Worm (Caenorhabditis elegans) whole organism, L4 larva: ENCODE results near the gene B0334.5.

ENCODE experiments used
- F10B5.3 ChIP-seq: sonication (generic microtip); optimal IDR thresholded peaks from 2 replicates; lab custom pipeline; 2016; ENCODE audit warnings: mild to moderate bottlenecking, missing genetic modification characterization, missing compliant biosample characterization
- F26F4.8 ChIP-seq: fragments of 200-800 bp; sonication (Bioruptor generic); conservative IDR thresholded peaks from 2 replicates; pipeline ENCODE4 v1.3.6; 2022; ENCODE audit warnings: missing genetic modification characterization, missing compliant biosample characterization
- F44E2.7 ChIP-seq: fragments of 200-800 bp; sonication (Bioruptor generic); IDR thresholded peaks from 2 replicates; pipeline ENCODE4 v2.1.2; 2022; ENCODE audit warnings: missing genetic modification characterization, missing compliant biosample characterization
- Y105C5A.15 ChIP-seq: fragments of 200-800 bp; sonication (Bioruptor generic); IDR thresholded peaks from 2 replicates; pipeline ENCODE4 v1.3.6; 2022; ENCODE audit warnings: missing genetic modification characterization, missing compliant biosample characterization
- Y5F2A.4 ChIP-seq: fragments of 200-800 bp; sonication (Bioruptor generic); optimal IDR thresholded peaks from 2 replicates; lab custom pipeline; 2018; ENCODE audit warnings: mild to moderate bottlenecking, missing genetic modification characterization, missing compliant biosample characterization
- ZK337.2 ChIP-seq: fragments of 200-800 bp; sonication (Bioruptor generic); IDR thresholded peaks from 2 replicates; pipeline ENCODE4 v1.3.6; 2022; ENCODE audit warnings: missing genetic modification reagents, missing genetic modification characterization, missing compliant biosample characterization
- ZK546.5 ChIP-seq, 2 experiments: sonication (generic microtip); optimal IDR thresholded peaks; 2 replicates each; lab custom pipeline; 2017; ENCODE audit warnings: missing biosample characterization in 2 of 2, missing genetic modification characterization in 2 of 2
- aha-1 ChIP-seq: fragments of 150-350 bp; peaks from one replicate; lab custom pipeline; 2014; ENCODE audit warnings: missing biosample characterization, missing genetic modification characterization
- ama-1 ChIP-seq: fragments of 150-350 bp; optimal IDR thresholded peaks from 2 replicates; lab custom pipeline; 2014; ENCODE audit warnings: inconsistent platforms, mixed read lengths
- ceh-20 ChIP-seq: fragments of 200-800 bp; sonication (Bioruptor generic); IDR thresholded peaks from 2 replicates; pipeline ENCODE4 v1.3.6; 2022; ENCODE audit warnings: missing genetic modification reagents, missing genetic modification characterization, missing compliant biosample characterization
- ceh-82 ChIP-seq: sonication (generic microtip); optimal IDR thresholded peaks from 2 replicates; lab custom pipeline; 2017; ENCODE audit warnings: missing biosample characterization, missing genetic modification characterization
- cey-2 ChIP-seq: sonication (generic microtip); optimal IDR thresholded peaks from 3 replicates; lab custom pipeline; 2017; ENCODE audit warnings: missing genetic modification characterization, mild to moderate bottlenecking, missing compliant biosample characterization, antibody characterized with exemption, borderline replicate concordance; ENCODE audit not compliant: insufficient read depth
- ctbp-1 ChIP-seq: fragments of 200-800 bp; sonication (Bioruptor generic); IDR thresholded peaks from 2 replicates; pipeline ENCODE4 v1.3.6; 2022; ENCODE audit warnings: missing genetic modification reagents, missing genetic modification characterization, missing compliant biosample characterization
- dmd-6 ChIP-seq: fragments of 200-800 bp; sonication (Bioruptor generic); IDR thresholded peaks from 2 replicates; pipeline ENCODE4 v1.3.6; 2022; ENCODE audit warnings: missing genetic modification reagents, missing genetic modification characterization, missing compliant biosample characterization
- dmd-8 ChIP-seq: fragments of 200-800 bp; sonication (Bioruptor generic); IDR thresholded peaks from 2 replicates; pipeline ENCODE4 v1.3.6; 2022; ENCODE audit warnings: missing genetic modification characterization, missing compliant biosample characterization
- duxl-1 ChIP-seq: sonication (generic microtip); optimal IDR thresholded peaks from 2 replicates; lab custom pipeline; 2016; ENCODE audit warnings: mild to moderate bottlenecking, missing genetic modification characterization, moderate library complexity, missing compliant biosample characterization; ENCODE audit not compliant: poor library complexity
- gei-8 ChIP-seq: fragments of 200-800 bp; sonication (Bioruptor generic); optimal IDR thresholded peaks from 2 replicates; lab custom pipeline; 2018; ENCODE audit warnings: mild to moderate bottlenecking, missing genetic modification characterization, missing compliant biosample characterization
- hlh-11 ChIP-seq: fragments of 200-800 bp; sonication (Bioruptor generic); optimal IDR thresholded peaks from 2 replicates; lab custom pipeline; 2018; ENCODE audit warnings: mild to moderate bottlenecking, missing genetic modification characterization, missing compliant biosample characterization
- hlh-30 ChIP-seq: sonication (generic microtip); optimal IDR thresholded peaks from 2 replicates; lab custom pipeline; 2017; ENCODE audit warnings: antibody characterized with exemption, mild to moderate bottlenecking, missing genetic modification characterization, missing compliant biosample characterization; ENCODE audit not compliant: insufficient read depth
- lim-7 ChIP-seq: fragments of 200-800 bp; sonication (Bioruptor generic); IDR thresholded peaks from 2 replicates; pipeline ENCODE4 v1.3.6; 2022; ENCODE audit warnings: missing genetic modification characterization, missing compliant biosample characterization
- lin-13 ChIP-seq: fragments of 150-350 bp; optimal IDR thresholded peaks from 2 replicates; lab custom pipeline; 2014; ENCODE audit warnings: missing biosample characterization, missing genetic modification reagents, missing genetic modification characterization
- lin-15B ChIP-seq: fragments of 150-350 bp; sonication (generic microtip); optimal IDR thresholded peaks from 3 replicates; lab custom pipeline; 2014; ENCODE audit warnings: missing biosample characterization, missing genetic modification characterization
- lin-38 ChIP-seq: fragments of 200-800 bp; sonication (Bioruptor generic); IDR thresholded peaks from 2 replicates; pipeline ENCODE4 v1.3.6; 2022; ENCODE audit warnings: missing genetic modification reagents, missing genetic modification characterization, missing compliant biosample characterization
- lsy-2 ChIP-seq, 2 experiments: fragments of 150-350 bp in 1 of 2; sonication (generic microtip) in 1 of 2; optimal IDR thresholded peaks; 2 replicates each; lab custom pipeline; 2014 to 2017; ENCODE audit warnings: missing biosample characterization in 2 of 2, missing genetic modification characterization in 2 of 2
- mdl-1 ChIP-seq, 2 experiments: fragments of 150-350 bp in 1 of 2; sonication (generic microtip) in 1 of 2; optimal IDR thresholded peaks; 2 replicates each; lab custom pipeline; 2014 to 2017; ENCODE audit warnings: missing biosample characterization in 2 of 2, missing genetic modification characterization in 2 of 2
- mes-2 ChIP-seq: sonication (generic microtip); optimal IDR thresholded peaks from 2 replicates; lab custom pipeline; 2016; ENCODE audit warnings: missing genotype, mild to moderate bottlenecking, missing genetic modification characterization, missing compliant biosample characterization; ENCODE audit not compliant: poor library complexity, severe bottlenecking
- mxl-3 ChIP-seq: fragments of 200-800 bp; sonication (Bioruptor generic); optimal IDR thresholded peaks from 2 replicates; lab custom pipeline; 2018; ENCODE audit warnings: mild to moderate bottlenecking, missing genetic modification characterization, missing compliant biosample characterization
- nhr-10 ChIP-seq: fragments of 150-350 bp; optimal IDR thresholded peaks from 2 replicates; lab custom pipeline; 2014; ENCODE audit warnings: missing biosample characterization, missing genetic modification characterization
- nhr-111 ChIP-seq: fragments of 200-800 bp; sonication (Bioruptor generic); optimal IDR thresholded peaks from 2 replicates; lab custom pipeline; 2018; ENCODE audit warnings: mild to moderate bottlenecking, missing genetic modification characterization, missing compliant biosample characterization
- nhr-28 ChIP-seq: fragments of 150-350 bp; optimal IDR thresholded peaks from 2 replicates; lab custom pipeline; 2014; ENCODE audit warnings: missing biosample characterization, missing genetic modification characterization
- nhr-41 ChIP-seq: fragments of 200-800 bp; sonication (Bioruptor generic); IDR thresholded peaks from 2 replicates; pipeline ENCODE4 v1.3.6; 2022; ENCODE audit warnings: missing genetic modification reagents, missing genetic modification characterization, missing compliant biosample characterization
- nhr-6 ChIP-seq: fragments of 150-350 bp; optimal IDR thresholded peaks from 2 replicates; lab custom pipeline; 2014; ENCODE audit warnings: missing biosample characterization, missing genetic modification characterization
- saeg-2 ChIP-seq: fragments of 200-800 bp; sonication (Bioruptor generic); IDR thresholded peaks from 2 replicates; pipeline ENCODE4 v1.3.6; 2022; ENCODE audit warnings: missing genetic modification reagents, missing genetic modification characterization, missing compliant biosample characterization
- skn-1 ChIP-seq: fragments of 150-350 bp; optimal IDR thresholded peaks from 2 replicates; lab custom pipeline; 2014; ENCODE audit warnings: missing biosample characterization, missing genetic modification characterization
- snpc-4 ChIP-seq: fragments of 150-350 bp; optimal IDR thresholded peaks from 2 replicates; lab custom pipeline; 2014; ENCODE audit warnings: missing biosample characterization, missing genetic modification characterization
- spr-3 ChIP-seq: fragments of 200-800 bp; sonication (Bioruptor generic); optimal IDR thresholded peaks from 2 replicates; lab custom pipeline; 2018; ENCODE audit warnings: mild to moderate bottlenecking, missing genetic modification characterization, missing compliant biosample characterization
- tag-97 ChIP-seq: fragments of 200-800 bp; sonication (Bioruptor generic); IDR thresholded peaks from 2 replicates; pipeline ENCODE4 v1.3.6; 2022; ENCODE audit warnings: missing genetic modification characterization, missing compliant biosample characterization
- tra-1 ChIP-seq: fragments of 200-800 bp; sonication (Bioruptor generic); IDR thresholded peaks from 2 replicates; pipeline ENCODE4 v1.3.6; 2022; ENCODE audit warnings: missing genetic modification reagents, missing genetic modification characterization, missing compliant biosample characterization
- ztf-11 ChIP-seq: fragments of 150-350 bp; optimal IDR thresholded peaks from 2 replicates; lab custom pipeline; 2014; ENCODE audit warnings: missing biosample characterization, missing genetic modification characterization

B0334.5 gene

DNA sequence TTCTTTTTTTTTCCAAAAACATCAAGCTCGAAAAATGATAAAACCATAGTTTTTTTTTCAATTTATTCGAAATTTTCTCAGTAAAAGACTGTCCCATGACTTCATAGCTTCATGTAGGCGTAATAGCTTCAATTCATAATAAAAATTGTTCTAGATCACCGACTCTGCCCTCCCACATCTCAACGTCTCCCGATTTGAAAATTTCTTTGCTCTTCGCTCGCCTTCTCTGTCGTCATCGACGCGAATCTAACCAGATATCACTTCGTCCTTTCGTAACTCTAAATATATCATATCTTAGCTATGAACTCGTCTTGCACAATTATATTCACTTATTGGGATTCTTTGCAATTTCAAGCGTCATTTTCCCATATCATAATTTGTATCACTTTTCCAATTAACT is 17.3 kb downstream of the B0334.5 start, which contains the start of gene srh-44:
TSS of gene srh-44 (plus strand) at position 301 of the 400 bp plus-strand sequence.
- no peak for TF ChIP-seq lsy-2 (tag; optimal IDR thresholded peaks at IDR 0.05; lab: Kevin White, UChicago)
- no peak for TF ChIP-seq nhr-6 (tag; lab: Kevin White, UChicago)
- no peak for TF ChIP-seq duxl-1
- no peak for TF ChIP-seq Y5F2A.4 (GFP tag; lab: Kevin White, UChicago)
- no peak for TF ChIP-seq tra-1 (GFP tag; lab: Robert Waterston, UW)
- no peak for TF ChIP-seq F10B5.3 (tag; lab: Kevin White, UChicago)
- no peak for TF ChIP-seq nhr-28 (tag; lab: Kevin White, UChicago)
- TF ChIP-seq ceh-20 (GFP tag; lab: Robert Waterston, UW), result no peak
- no peak for TF ChIP-seq hlh-11 (tag; lab: Kevin White, UChicago)
- no peak for TF ChIP-seq Y105C5A.15 (GFP tag; lab: Robert Waterston, UW)

- no peak for TF ChIP-seq snpc-4 (tag; lab: Kevin White, UChicago)
- no peak for TF ChIP-seq nhr-111 (GFP tag; lab: Kevin White, UChicago)
- TF ChIP-seq lim-7 (GFP tag; lab: Robert Waterston, UW), result no peak
- no peak for TF ChIP-seq F44E2.7
- TF ChIP-seq, all 104 proteins: peak for 0
Measured at ce11 chrII:11518184-11518583, 20.7 kb downstream of the B0334.5 start, which contains the start of gene B0334.10. Gene B0334.10, plus strand, starts transcription at chrII:11518484.

DNA sequence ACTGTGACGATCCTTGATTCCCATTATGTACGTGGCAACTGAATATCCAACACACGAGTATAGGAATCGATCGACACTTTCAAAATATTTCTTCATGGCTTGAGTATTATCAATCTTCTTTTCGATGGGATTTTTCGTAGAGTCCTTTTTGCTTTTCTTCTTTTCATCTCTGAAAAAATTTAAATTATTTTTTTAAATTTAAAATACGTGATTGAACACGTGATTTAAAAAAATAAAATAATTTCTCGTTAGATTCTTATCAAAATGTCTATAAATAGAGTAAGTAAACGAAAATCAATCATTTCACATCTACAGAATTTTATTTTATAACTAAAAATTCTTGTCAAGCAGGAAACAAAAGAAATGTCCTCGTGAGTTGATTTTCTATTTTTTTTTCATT is 23.8 kb downstream of the B0334.5 start, which contains the start of gene Y62F5A.10:
TSS of gene Y62F5A.10 (plus strand) at position 301 of the 400 bp plus-strand sequence.
- TF ChIP-seq skn-1 (tag; lab: Kevin White, UChicago) (no peak), F44E2.7 (no peak), lin-13 (no peak), aha-1 (tag; lab: Kevin White, UChicago) (no peak), tag-97 (GFP tag; lab: Robert Waterston, UW) (no peak), nhr-10 (tag; lab: Kevin White, UChicago) (no peak), spr-3 (GFP tag; lab: Kevin White, UChicago) (no peak), saeg-2 (GFP tag; lab: Robert Waterston, UW) (no peak), ZK546.5 (tag; optimal IDR thresholded peaks at IDR 0.05; lab: Kevin White, UChicago) (no peak), mes-2 (tag; lab: Kevin White, UChicago) (no peak)

DNA sequence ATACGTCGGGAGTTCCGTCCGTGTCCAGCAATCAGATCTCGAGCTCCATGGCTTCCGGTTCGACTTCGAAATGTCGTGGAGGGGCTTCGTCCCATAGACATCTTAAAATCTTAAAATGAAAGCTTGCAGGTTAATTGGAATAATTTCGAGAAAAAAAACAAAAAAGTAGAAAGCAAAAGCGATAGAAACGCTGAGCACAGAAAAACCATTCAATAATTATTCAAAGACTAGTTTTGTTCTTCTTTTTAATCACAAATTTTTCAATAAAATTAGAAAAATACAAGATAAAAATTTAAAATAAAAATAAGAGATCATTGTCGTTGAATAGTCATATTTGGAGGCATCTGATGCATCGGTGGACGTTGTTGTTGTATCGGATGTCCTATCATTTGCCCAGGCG is 29.5 kb downstream of the B0334.5 start, which contains the start of gene age-1:
TSS of gene age-1 (minus strand) at position 101 of the 400 bp plus-strand sequence.
- TF ChIP-seq spr-3 (GFP tag; lab: Kevin White, UChicago) (no peak), lin-15B (tag; lab: Kevin White, UChicago) (no peak), ctbp-1 (GFP tag; lab: Robert Waterston, UW) (no peak), lsy-2 (tag; optimal IDR thresholded peaks at IDR 0.05; lab: Kevin White, UChicago) (no peak), nhr-6 (tag; lab: Kevin White, UChicago) (no peak), ztf-11 (no peak), lin-38 (GFP tag; lab: Robert Waterston, UW) (no peak)

DNA sequence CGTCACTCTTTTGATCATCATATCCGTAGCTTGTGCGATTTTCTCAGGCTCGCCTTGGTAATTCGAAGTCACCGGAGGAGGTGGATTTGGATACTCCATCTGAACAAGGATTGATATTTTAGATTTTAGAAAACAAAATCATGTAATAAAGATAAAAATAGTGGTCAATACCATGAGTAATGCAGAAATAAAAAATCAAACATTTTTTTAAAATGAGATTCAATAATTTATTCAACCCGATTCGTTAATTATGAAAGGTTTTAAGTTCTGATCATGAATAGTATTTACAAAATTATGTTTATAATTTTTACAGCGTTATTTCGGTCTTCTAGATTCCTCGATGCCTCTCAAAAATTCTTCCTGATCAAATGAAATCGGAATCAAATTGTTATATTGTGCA is 36.3 kb downstream of the B0334.5 start, which contains the start of gene mdt-8:
TSS of gene mdt-8 (minus strand) at position 101 of the 400 bp plus-strand sequence.
- TF ChIP-seq dmd-8 (GFP tag; lab: Robert Waterston, UW) (no peak), cey-2 (tag; lab: Kevin White, UChicago) (no peak), ama-1 (lab: Kevin White, UChicago) (no peak), dmd-6 (GFP tag; lab: Robert Waterston, UW) (no peak), mdl-1 (tag; optimal IDR thresholded peaks at IDR 0.05; lab: Kevin White, UChicago) (no peak), ceh-82 (tag; lab: Kevin White, UChicago) (no peak), hlh-30 (tag; lab: Kevin White, UChicago) (no peak), gei-8 (GFP tag; lab: Kevin White, UChicago) (no peak), nhr-41 (GFP tag; lab: Robert Waterston, UW) (no peak), aha-1 (tag; lab: Kevin White, UChicago) (no peak), tra-1 (GFP tag; lab: Robert Waterston, UW) (no peak), mxl-3 (GFP tag; lab: Kevin White, UChicago) (no peak), F26F4.8 (GFP tag; lab: Robert Waterston, UW) (no peak), ZK337.2 (GFP tag; lab: Robert Waterston, UW) (no peak), ZK546.5 (tag; optimal IDR thresholded peaks at IDR 0.05; lab: Kevin White, UChicago) (no peak), ceh-20 (GFP tag; lab: Robert Waterston, UW) (no peak)
